Fruit fly (Drosophila melanogaster): ENCODE results near the gene CG17806.
"Not testable (repeated sequence)": the region's sequence is repeated elsewhere in the genome, so short reads cannot be mapped to it uniquely, and the experiment has no call there.

Gene CG17806

DNA sequence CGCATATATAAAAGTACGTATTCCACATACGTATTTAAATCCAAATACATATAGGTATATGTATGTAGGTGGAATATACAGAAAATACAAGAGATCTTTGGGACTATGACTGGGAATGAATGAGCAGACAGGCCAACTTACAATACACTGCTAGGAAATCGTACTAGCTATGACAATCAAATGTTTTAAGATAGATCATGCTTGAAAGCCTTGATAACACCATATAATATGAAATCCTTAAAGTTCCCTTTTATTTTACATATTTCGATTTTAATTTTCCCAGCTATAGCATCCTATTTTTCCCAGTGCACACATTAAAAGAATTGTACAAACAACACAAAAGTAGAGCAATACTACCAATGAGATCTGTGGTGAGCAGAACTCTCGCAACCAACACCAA, 21.7 kb downstream of the CG17806 start:
- TF ChIP-seq kay (GFP tag; ENCODE audit: borderline replicate concordance) (peak; percentile 72), ovo (GFP tag; optimal IDR thresholded peaks at IDR 0.05) (no peak), CG7101 (tag; optimal IDR thresholded peaks at IDR 0.05) (peak; percentile 48), Crg-1 (GFP tag; optimal IDR thresholded peaks at IDR 0.05) (no peak), Hr96 (GFP tag; optimal IDR thresholded peaks at IDR 0.05) (no peak), CG7045 (GFP tag; optimal IDR thresholded peaks at IDR 0.05) (peak; percentile 37), cnc (optimal IDR thresholded peaks at IDR 0.05) (no peak), CG14711 (tag; optimal IDR thresholded peaks at IDR 0.05) (peak; percentile 54), CG33017 (tag; optimal IDR thresholded peaks at IDR 0.05) (peak; percentile 34), cic (GFP tag; optimal IDR thresholded peaks at IDR 0.05) (no peak), toe (GFP tag; optimal IDR thresholded peaks at IDR 0.05) (peak; percentile 58)

DNA sequence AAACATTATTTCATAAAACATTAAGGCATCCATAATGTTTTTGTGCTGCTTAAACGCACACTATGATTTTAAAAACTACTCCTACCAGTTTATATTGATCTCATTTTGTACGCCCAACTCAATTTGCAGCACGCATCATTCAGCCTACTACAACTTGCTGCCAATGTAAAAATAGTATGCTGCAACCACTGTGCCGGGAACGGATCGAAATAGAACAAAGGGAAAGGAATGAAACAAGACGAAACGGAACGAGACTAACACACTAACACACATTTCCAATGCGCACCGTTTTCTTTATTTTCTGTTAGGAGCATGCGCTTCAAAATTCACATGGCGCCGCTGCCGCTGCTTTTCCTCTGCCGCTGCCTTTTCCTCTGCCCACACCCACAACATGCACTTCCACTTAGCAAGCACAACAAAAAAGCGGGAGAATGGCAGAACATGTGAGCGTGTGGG, 26.1 kb downstream of the CG17806 start:
- TF ChIP-seq CG5204 (GFP tag; optimal IDR thresholded peaks at IDR 0.05) = peak; percentile 21
- no peak for TF ChIP-seq CG7045 (GFP tag; optimal IDR thresholded peaks at IDR 0.05)
- TF ChIP-seq toe (GFP tag; optimal IDR thresholded peaks at IDR 0.05) = peak; percentile 52

DNA sequence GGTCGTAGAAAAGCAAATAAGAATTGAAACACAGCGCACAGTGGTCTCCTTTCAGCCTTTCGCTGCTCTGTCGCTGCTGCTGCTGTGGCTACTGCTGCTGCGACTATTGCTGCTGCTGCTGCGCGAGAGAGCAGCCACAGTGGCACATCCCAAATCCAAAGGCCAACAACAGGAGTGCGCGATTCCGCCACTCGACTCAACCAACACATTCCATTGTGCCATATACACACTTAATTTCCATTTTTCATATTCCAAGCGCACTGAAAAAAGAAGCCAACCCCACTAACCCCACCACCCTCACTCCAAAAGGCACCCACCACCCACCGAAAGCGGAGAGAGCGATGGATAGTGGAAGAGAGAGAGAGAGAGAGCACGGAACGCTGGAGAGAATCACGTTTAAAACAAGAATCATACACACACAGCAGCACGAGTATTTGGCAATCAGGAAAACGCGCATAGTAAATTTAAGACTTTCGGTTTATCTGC, 26.9 kb downstream of the CG17806 start:
- TF ChIP-seq Mnt (GFP tag; optimal IDR thresholded peaks at IDR 0.05) = no peak
- no peak for TF ChIP-seq CG33017 (tag; optimal IDR thresholded peaks at IDR 0.05)
- TF ChIP-seq CG7045 (GFP tag; optimal IDR thresholded peaks at IDR 0.05) = no peak
- TF ChIP-seq Hr96 (GFP tag; optimal IDR thresholded peaks at IDR 0.05) = no peak
- TF ChIP-seq CG14711 (tag; optimal IDR thresholded peaks at IDR 0.05) = no peak
- TF ChIP-seq ovo (GFP tag; optimal IDR thresholded peaks at IDR 0.05) = no peak
- no peak for TF ChIP-seq tj (GFP tag; optimal IDR thresholded peaks at IDR 0.05)
- TF ChIP-seq pad (GFP tag; optimal IDR thresholded peaks at IDR 0.05) = no peak
- no peak for TF ChIP-seq CG1620 (GFP tag; optimal IDR thresholded peaks at IDR 0.05)
- TF ChIP-seq CG12768 (GFP tag; optimal IDR thresholded peaks at IDR 0.05) = no peak
- no peak for TF ChIP-seq cnc (optimal IDR thresholded peaks at IDR 0.05)
- no peak for TF ChIP-seq CG5204 (GFP tag; optimal IDR thresholded peaks at IDR 0.05)
- no peak for TF ChIP-seq Crg-1 (GFP tag; optimal IDR thresholded peaks at IDR 0.05)
- TF ChIP-seq bab1 (GFP tag; optimal IDR thresholded peaks at IDR 0.05) = no peak
- TF ChIP-seq CG11617 (GFP tag; optimal IDR thresholded peaks at IDR 0.05) = no peak

DNA sequence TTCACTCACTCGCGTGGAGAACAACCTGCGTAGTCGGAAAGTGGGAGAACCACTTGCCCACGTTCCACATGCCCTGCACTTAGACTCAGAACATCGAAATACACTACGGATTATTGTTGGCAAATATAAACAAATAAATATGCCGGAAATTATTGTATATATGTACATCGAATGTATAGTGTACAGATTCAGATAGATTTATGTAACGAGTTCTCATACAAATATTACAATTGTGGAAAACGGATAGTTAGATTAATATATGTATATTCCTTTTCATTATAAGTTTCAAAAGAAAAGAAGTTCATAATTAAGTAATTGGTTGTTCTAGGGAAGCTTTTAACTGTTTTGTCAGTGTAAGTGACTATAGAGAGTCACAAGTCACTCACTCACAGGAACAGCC, 28.5 kb downstream of the CG17806 start:
- TF ChIP-seq Crg-1 (GFP tag; optimal IDR thresholded peaks at IDR 0.05) = no peak
- no peak for TF ChIP-seq bab1 (GFP tag; optimal IDR thresholded peaks at IDR 0.05)
- no peak for TF ChIP-seq tj (GFP tag; optimal IDR thresholded peaks at IDR 0.05)
- TF ChIP-seq toe (GFP tag; optimal IDR thresholded peaks at IDR 0.05) = peak; percentile 9
- TF ChIP-seq cnc (optimal IDR thresholded peaks at IDR 0.05) = no peak
- peak; percentile 10 for TF ChIP-seq CG7101 (tag; optimal IDR thresholded peaks at IDR 0.05)
- no peak for TF ChIP-seq pad (GFP tag; optimal IDR thresholded peaks at IDR 0.05)
- TF ChIP-seq CG11617 (GFP tag; optimal IDR thresholded peaks at IDR 0.05) = peak; percentile 16
- TF ChIP-seq Mnt (GFP tag; optimal IDR thresholded peaks at IDR 0.05) = no peak
- no peak for TF ChIP-seq Hr96 (GFP tag; optimal IDR thresholded peaks at IDR 0.05)
- no peak for TF ChIP-seq CG1620 (GFP tag; optimal IDR thresholded peaks at IDR 0.05)
- peak; percentile 62 for TF ChIP-seq CG7045 (GFP tag; optimal IDR thresholded peaks at IDR 0.05)
- TF ChIP-seq CG14711 (tag; optimal IDR thresholded peaks at IDR 0.05) = no peak
- peak; percentile 37 for TF ChIP-seq CG12768 (GFP tag; optimal IDR thresholded peaks at IDR 0.05)
- peak; percentile 43 for TF ChIP-seq CG33017 (tag; optimal IDR thresholded peaks at IDR 0.05)
- peak; percentile 31 for TF ChIP-seq CG5204 (GFP tag; optimal IDR thresholded peaks at IDR 0.05)

DNA sequence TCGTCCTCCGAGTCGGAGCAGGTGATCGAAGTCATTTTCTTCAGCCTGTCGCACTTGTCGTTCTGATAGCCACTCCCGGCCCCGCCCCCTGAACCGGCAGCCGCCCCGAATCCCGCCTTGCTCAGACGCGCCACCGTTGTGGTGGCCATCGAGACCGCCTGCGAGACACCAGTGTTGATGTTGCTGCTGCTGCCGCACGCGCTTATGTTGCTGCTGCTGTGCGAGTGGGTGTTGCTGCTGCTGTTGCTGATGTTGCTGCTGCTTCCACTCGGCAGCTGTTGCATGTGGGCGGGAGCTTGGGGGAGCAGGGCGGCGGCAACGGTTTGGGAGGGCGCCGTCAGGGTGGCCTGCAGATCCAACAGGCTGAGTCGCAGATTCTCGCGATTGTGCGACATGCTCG, 29.2 kb downstream of the CG17806 start:
- no peak for TF ChIP-seq CG7045 (GFP tag; optimal IDR thresholded peaks at IDR 0.05)
- TF ChIP-seq CG5204 (GFP tag; optimal IDR thresholded peaks at IDR 0.05) = no peak
- TF ChIP-seq CG11617 (GFP tag; optimal IDR thresholded peaks at IDR 0.05) = no peak
- TF ChIP-seq toe (GFP tag; optimal IDR thresholded peaks at IDR 0.05) = no peak
- no peak for TF ChIP-seq ovo (GFP tag; optimal IDR thresholded peaks at IDR 0.05)
- no peak for TF ChIP-seq pad (GFP tag; optimal IDR thresholded peaks at IDR 0.05)
- TF ChIP-seq Mnt (GFP tag; optimal IDR thresholded peaks at IDR 0.05) = no peak
- no peak for TF ChIP-seq CG7101 (tag; optimal IDR thresholded peaks at IDR 0.05)
- no peak for TF ChIP-seq cnc (optimal IDR thresholded peaks at IDR 0.05)
- TF ChIP-seq CG12768 (GFP tag; optimal IDR thresholded peaks at IDR 0.05) = no peak
- TF ChIP-seq CG33017 (tag; optimal IDR thresholded peaks at IDR 0.05) = no peak
- TF ChIP-seq CG14711 (tag; optimal IDR thresholded peaks at IDR 0.05) = no peak

DNA sequence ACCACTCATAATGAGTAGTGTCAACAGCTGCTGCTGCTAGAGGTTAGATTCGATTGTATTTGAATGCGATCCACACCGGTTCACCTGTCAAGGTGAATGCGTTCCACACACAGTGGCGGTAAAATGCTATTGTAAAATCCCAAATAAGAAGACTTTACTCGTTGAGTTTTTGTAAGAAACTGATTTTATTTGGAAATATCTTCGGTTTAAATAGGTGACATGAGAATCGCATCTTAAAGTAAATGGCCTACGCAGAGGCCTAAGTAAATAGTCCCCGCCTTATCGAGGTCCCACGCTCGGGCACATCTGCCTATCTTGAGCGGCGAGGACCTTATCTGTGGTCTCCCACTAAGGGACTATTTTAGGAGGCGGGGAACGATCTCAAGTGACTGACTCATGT, 40.0 kb downstream of the CG17806 start, which contains the start of gene TyrR:
TSS of gene TyrR (minus strand) at position 101 of the 400 bp plus-strand sequence.
- TF ChIP-seq CG14711 (tag; optimal IDR thresholded peaks at IDR 0.05); Hr96 (GFP tag; optimal IDR thresholded peaks at IDR 0.05); cnc (optimal IDR thresholded peaks at IDR 0.05): not testable (repeated sequence)

DNA sequence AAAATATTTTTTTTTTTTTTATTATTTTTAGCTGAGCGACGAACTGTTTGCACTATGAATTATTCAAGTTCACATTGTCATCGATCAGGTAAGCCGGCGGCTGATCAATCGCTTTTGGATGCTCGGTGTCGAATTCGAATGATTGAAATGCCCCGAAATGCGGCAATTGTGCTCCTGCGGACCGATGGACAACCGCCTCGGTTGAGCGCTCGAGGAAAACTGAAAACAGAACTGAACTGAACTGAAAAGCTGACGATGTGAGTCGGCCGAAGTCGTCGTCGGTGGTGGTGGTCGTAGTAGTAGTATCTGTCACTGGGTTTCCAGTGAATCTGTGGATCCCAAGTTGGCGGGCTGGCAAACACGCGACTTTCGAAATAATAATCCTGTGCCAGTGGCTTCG, 40.8 kb downstream of the CG17806 start:
- TF ChIP-seq Mnt (GFP tag; optimal IDR thresholded peaks at IDR 0.05) (peak; percentile 3), kay (GFP tag; ENCODE audit: borderline replicate concordance) (peak; percentile 32), CG7101 (tag; optimal IDR thresholded peaks at IDR 0.05) (no peak)

Data from whole organism, adult.